Fruit fly (Drosophila melanogaster): ENCODE results near the gene osp.

DNA sequence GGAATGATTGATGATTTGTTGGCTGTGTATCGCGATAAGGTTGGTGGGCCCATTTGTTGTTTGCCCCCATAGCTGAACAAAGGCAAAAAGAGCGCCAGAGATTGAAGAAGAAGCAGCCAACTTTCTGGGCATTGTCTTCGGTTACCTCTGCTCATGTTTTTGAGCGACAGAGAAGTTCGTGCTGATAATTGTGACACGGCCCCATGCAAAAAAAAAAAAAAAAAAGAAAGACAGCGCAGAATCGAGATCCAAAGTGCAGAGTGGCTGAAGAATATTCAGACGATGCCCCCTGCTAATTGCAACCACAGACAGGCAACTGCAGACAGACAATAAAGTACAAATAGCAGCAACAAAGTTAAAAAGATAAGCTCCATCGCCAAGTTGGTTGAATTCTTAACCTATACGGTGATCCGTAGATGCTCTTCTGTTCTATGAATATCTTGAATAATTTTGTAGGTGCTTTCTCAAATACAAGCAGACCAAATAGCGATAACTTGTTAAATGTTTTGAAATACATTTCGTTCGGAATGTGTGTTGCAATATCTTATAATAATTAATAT, 6.7 kb downstream of the osp start:
- TF ChIP-seq CG7045 (GFP tag; optimal IDR thresholded peaks at IDR 0.05) (no peak), Mnt (GFP tag; optimal IDR thresholded peaks at IDR 0.05) (no peak), cic (GFP tag; optimal IDR thresholded peaks at IDR 0.05) (no peak), CG7101 (tag; optimal IDR thresholded peaks at IDR 0.05) (no peak), CG1620 (GFP tag; optimal IDR thresholded peaks at IDR 0.05) (no peak)
